Worm (Caenorhabditis elegans): ENCODE data around the gene moma-1.

- TF ChIP-seq cog-1 (tag; optimal IDR thresholded peaks at IDR 0.05) = no peak
- TF ChIP-seq T22C8.4 (GFP tag; IDR thresholded peaks at IDR 0.05) = no peak
These were observed 36.9 kb upstream of the moma-1 start for ce11 chrIII:888983-889549.

Measured in whole organism, midembryonic.